Fruit fly (Drosophila melanogaster): ENCODE data around the gene Rh2.

- no peak for TF ChIP-seq esn (GFP tag; optimal IDR thresholded peaks at IDR 0.05)
- TF ChIP-seq Ets96B (tag; optimal IDR thresholded peaks at IDR 0.05): no peak
- TF ChIP-seq Gug (GFP tag; IDR thresholded peaks at IDR 0.05): no peak
- TF ChIP-seq acj6 (GFP tag; optimal IDR thresholded peaks at IDR 0.05): no peak
- no peak for TF ChIP-seq Hr4 (GFP tag; optimal IDR thresholded peaks at IDR 0.05)
- TF ChIP-seq CG10631 (GFP tag; optimal IDR thresholded peaks at IDR 0.05): no peak
- TF ChIP-seq pdm3 (GFP tag; optimal IDR thresholded peaks at IDR 0.05): no peak
- no peak for TF ChIP-seq CG11902 (GFP tag; optimal IDR thresholded peaks at IDR 0.05)
- no peak for TF ChIP-seq Hr39 (GFP tag; optimal IDR thresholded peaks at IDR 0.05)
- no peak for TF ChIP-seq Blimp-1 (GFP tag; optimal IDR thresholded peaks at IDR 0.05)
- TF ChIP-seq CG11294 (GFP tag; IDR thresholded peaks at IDR 0.05): no peak
Measured at dm6 chr3R:18923208-18923761, 24.1 kb downstream of the Rh2 start.
